Worm (Caenorhabditis elegans) whole organism, L1 larva: ENCODE data around the gene F26D2.3.

Source experiments
- F16B12.6 ChIP-seq: fragments of 150-350 bp; optimal IDR thresholded peaks from 2 replicates; lab custom pipeline; 2014; ENCODE audit warnings: missing biosample characterization, missing genetic modification characterization
- ceh-63 ChIP-seq: fragments of 200-800 bp; sonication (Bioruptor generic); optimal IDR thresholded peaks from 2 replicates; lab custom pipeline; 2018; ENCODE audit warnings: mild to moderate bottlenecking, missing genetic modification characterization, missing compliant biosample characterization
- ceh-88 ChIP-seq: fragments of 200-800 bp; sonication (Bioruptor generic); IDR thresholded peaks from 2 replicates; pipeline ENCODE4 v1.3.6; 2022; ENCODE audit warnings: missing genetic modification characterization, missing compliant biosample characterization
- ceh-90 ChIP-seq: sonication (generic microtip); optimal IDR thresholded peaks from 2 replicates; lab custom pipeline; 2016; ENCODE audit warnings: missing genetic modification characterization, missing compliant biosample characterization
- ces-1 ChIP-seq: fragments of 150-350 bp; optimal IDR thresholded peaks from 2 replicates; lab custom pipeline; 2014; ENCODE audit warnings: missing biosample characterization, missing genetic modification reagents, missing genetic modification characterization
- dpl-1 ChIP-seq, 3 experiments: fragments of 150-350 bp in 2 of 3; sonication (generic microtip) in 1 of 3; optimal IDR thresholded peaks; 2 replicates each; lab custom pipeline; 2014 to 2017; ENCODE audit warnings: missing biosample characterization in 3 of 3, missing genetic modification characterization in 3 of 3, missing genetic modification reagents in 3 of 3
- efl-1 ChIP-seq, 4 experiments: fragments of 150-350 bp; optimal IDR thresholded peaks in 3 of 4; peaks in 1 of 4; 1 replicate in 1 of 4; 2 replicates in 3 of 4; lab custom pipeline; 2014; ENCODE audit warnings: missing biosample characterization in 2 of 4, missing genetic modification characterization in 2 of 4, missing genetic modification reagents in 2 of 4
- egl-27 ChIP-seq, 2 experiments: fragments of 150-350 bp in 1 of 2; sonication (generic microtip); optimal IDR thresholded peaks; 3 replicates each; lab custom pipeline; 2017 to 2018; ENCODE audit warnings: missing biosample characterization in 2 of 2, missing genetic modification characterization in 2 of 2, missing genetic modification reagents in 2 of 2
- fkh-8 ChIP-seq: sonication (generic microtip); optimal IDR thresholded peaks from 2 replicates; lab custom pipeline; 2016; ENCODE audit warnings: mild to moderate bottlenecking, missing genetic modification characterization, missing compliant biosample characterization
- hlh-17 ChIP-seq: fragments of 200-800 bp; sonication (Bioruptor generic); optimal IDR thresholded peaks from 2 replicates; lab custom pipeline; 2018; ENCODE audit warnings: missing genetic modification characterization, mild to moderate bottlenecking, missing compliant biosample characterization, moderate library complexity, borderline replicate concordance
- hlh-4 ChIP-seq: sonication (generic microtip); optimal IDR thresholded peaks from 2 replicates; lab custom pipeline; 2016; ENCODE audit warnings: mild to moderate bottlenecking, missing genetic modification characterization, missing compliant biosample characterization
- isw-1 ChIP-seq: fragments of 200-800 bp; sonication (Bioruptor generic); IDR thresholded peaks from 2 replicates; pipeline ENCODE4 v1.3.6; 2022; ENCODE audit warnings: missing genetic modification characterization, missing compliant biosample characterization
- jun-1 ChIP-seq: fragments of 150-350 bp; optimal IDR thresholded peaks from 2 replicates; lab custom pipeline; 2014; ENCODE audit warnings: missing biosample characterization, missing genetic modification reagents, missing genetic modification characterization
- lin-15B ChIP-seq: fragments of 150-350 bp; sonication (generic microtip); optimal IDR thresholded peaks from 3 replicates; lab custom pipeline; 2014; ENCODE audit warnings: missing biosample characterization, missing genetic modification characterization
- lin-35 ChIP-seq, 2 experiments: fragments of 150-350 bp; optimal IDR thresholded peaks; 2 replicates each; lab custom pipeline; 2014; ENCODE audit warnings: missing biosample characterization in 2 of 2, missing genetic modification characterization in 2 of 2, missing genetic modification reagents in 2 of 2
- lin-39 ChIP-seq: fragments of 150-350 bp; optimal IDR thresholded peaks from 2 replicates; lab custom pipeline; 2014; ENCODE audit warnings: missing biosample characterization, missing genetic modification reagents, missing genetic modification characterization
- lir-3 ChIP-seq: sonication (generic microtip); optimal IDR thresholded peaks from 2 replicates; lab custom pipeline; 2016; ENCODE audit warnings: mild to moderate bottlenecking, missing genetic modification characterization, moderate library complexity, missing compliant biosample characterization; ENCODE audit not compliant: poor library complexity
- lsy-2 ChIP-seq, 2 experiments: fragments of 150-350 bp; optimal IDR thresholded peaks; 2 replicates each; lab custom pipeline; 2014; ENCODE audit warnings: missing biosample characterization in 2 of 2, missing genetic modification characterization in 2 of 2
- mab-9 ChIP-seq: fragments of 200-800 bp; sonication (Bioruptor generic); IDR thresholded peaks from 2 replicates; pipeline ENCODE4 v1.3.6; 2022; ENCODE audit warnings: missing genetic modification reagents, missing genetic modification characterization, missing compliant biosample characterization
- mdl-1 ChIP-seq, 2 experiments: fragments of 150-350 bp; optimal IDR thresholded peaks; 2 replicates each; lab custom pipeline; 2014 to 2017; ENCODE audit warnings: missing biosample characterization in 2 of 2, missing genetic modification characterization in 2 of 2, inconsistent platforms in 1 of 2
- mef-2 ChIP-seq: fragments of 150-350 bp; optimal IDR thresholded peaks from 2 replicates; lab custom pipeline; 2014; ENCODE audit warnings: missing biosample characterization, missing genetic modification characterization
- mep-1 ChIP-seq: fragments of 150-350 bp; optimal IDR thresholded peaks from 2 replicates; lab custom pipeline; 2014; ENCODE audit warnings: missing biosample characterization, missing genetic modification characterization
- nhr-11 ChIP-seq: fragments of 150-350 bp; optimal IDR thresholded peaks from 2 replicates; lab custom pipeline; 2014; ENCODE audit warnings: missing biosample characterization, missing genetic modification characterization
- nhr-12 ChIP-seq: sonication (generic microtip); optimal IDR thresholded peaks from 2 replicates; lab custom pipeline; 2017; ENCODE audit warnings: missing biosample characterization, missing genetic modification characterization
- nhr-19 ChIP-seq: fragments of 200-800 bp; sonication (Bioruptor generic); conservative IDR thresholded peaks from 2 replicates; pipeline ENCODE4 v1.3.6; 2022; ENCODE audit warnings: missing genetic modification characterization, missing compliant biosample characterization
- nhr-20 ChIP-seq: sonication (generic microtip); optimal IDR thresholded peaks from 2 replicates; lab custom pipeline; 2016; ENCODE audit warnings: mild to moderate bottlenecking, missing genetic modification characterization, missing compliant biosample characterization
- nhr-237 ChIP-seq: fragments of 150-350 bp; optimal IDR thresholded peaks from 2 replicates; lab custom pipeline; 2014; ENCODE audit warnings: missing biosample characterization, missing genetic modification characterization
- nhr-71 ChIP-seq: sonication (generic microtip); optimal IDR thresholded peaks from 2 replicates; lab custom pipeline; 2016; ENCODE audit warnings: mild to moderate bottlenecking, missing genetic modification characterization, moderate library complexity, missing compliant biosample characterization
- nhr-76 ChIP-seq: sonication (generic microtip); optimal IDR thresholded peaks from 2 replicates; lab custom pipeline; 2017; ENCODE audit warnings: missing biosample characterization, missing genetic modification characterization
- nhr-77 ChIP-seq: fragments of 150-350 bp; optimal IDR thresholded peaks from 2 replicates; lab custom pipeline; 2014; ENCODE audit warnings: missing biosample characterization, missing genetic modification characterization
- nhr-84 ChIP-seq: sonication (generic microtip); optimal IDR thresholded peaks from 2 replicates; lab custom pipeline; 2017; ENCODE audit warnings: missing biosample characterization, missing genetic modification characterization
- nhr-90 ChIP-seq: sonication (generic microtip); optimal IDR thresholded peaks from 2 replicates; lab custom pipeline; 2016; ENCODE audit warnings: mild to moderate bottlenecking, missing genetic modification characterization, missing compliant biosample characterization; ENCODE audit not compliant: poor library complexity
- pag-3 ChIP-seq: sonication (generic microtip); optimal IDR thresholded peaks from 2 replicates; lab custom pipeline; 2017; ENCODE audit warnings: missing genetic modification characterization, mild to moderate bottlenecking, missing compliant biosample characterization, antibody characterized with exemption, borderline replicate concordance; ENCODE audit not compliant: insufficient read depth
- pqm-1 ChIP-seq: sonication (generic microtip); optimal IDR thresholded peaks from 3 replicates; lab custom pipeline; 2017; ENCODE audit warnings: missing biosample characterization, missing genetic modification characterization
- rnt-1 ChIP-seq: sonication (generic microtip); optimal IDR thresholded peaks from 2 replicates; lab custom pipeline; 2016; ENCODE audit warnings: mild to moderate bottlenecking, missing genetic modification characterization, moderate library complexity, missing compliant biosample characterization
- skn-1 ChIP-seq: fragments of 150-350 bp; optimal IDR thresholded peaks from 2 replicates; lab custom pipeline; 2014; ENCODE audit warnings: missing biosample characterization, missing genetic modification characterization
- sptf-1 ChIP-seq: fragments of 150-350 bp; optimal IDR thresholded peaks from 2 replicates; lab custom pipeline; 2014; ENCODE audit warnings: missing biosample characterization, missing genetic modification characterization
- sup-37 ChIP-seq: fragments of 200-800 bp; sonication (Bioruptor generic); optimal IDR thresholded peaks from 2 replicates; lab custom pipeline; 2018; ENCODE audit warnings: mild to moderate bottlenecking, missing genetic modification characterization, missing compliant biosample characterization
- swsn-7 ChIP-seq: sonication (generic microtip); optimal IDR thresholded peaks from 2 replicates; lab custom pipeline; 2016; ENCODE audit warnings: missing genetic modification characterization, missing compliant biosample characterization
- tlp-1 ChIP-seq: fragments of 150-350 bp; optimal IDR thresholded peaks from 2 replicates; lab custom pipeline; 2014; ENCODE audit warnings: missing biosample characterization, missing genetic modification characterization
- unc-130 ChIP-seq: fragments of 150-350 bp; optimal IDR thresholded peaks from 2 replicates; lab custom pipeline; 2017; ENCODE audit warnings: missing biosample characterization, missing genetic modification characterization, inconsistent platforms
- unc-30 ChIP-seq: sonication (generic microtip); optimal IDR thresholded peaks from 2 replicates; lab custom pipeline; 2017; ENCODE audit warnings: missing biosample characterization, missing genetic modification characterization
- unc-62 ChIP-seq: fragments of 150-350 bp; optimal IDR thresholded peaks from 2 replicates; lab custom pipeline; 2014; ENCODE audit warnings: missing biosample characterization, missing genetic modification reagents, missing genetic modification characterization
- unc-98 ChIP-seq: fragments of 200-800 bp; sonication (Bioruptor generic); IDR thresholded peaks from 2 replicates; pipeline ENCODE4 v1.3.6; 2022; ENCODE audit warnings: missing genetic modification characterization, missing compliant biosample characterization
- xbp-1 ChIP-seq: sonication (generic microtip); optimal IDR thresholded peaks from 2 replicates; lab custom pipeline; 2016; ENCODE audit warnings: missing genetic modification characterization, missing compliant biosample characterization
- zip-4 ChIP-seq: fragments of 200-800 bp; sonication (Bioruptor generic); optimal IDR thresholded peaks from 2 replicates; lab custom pipeline; 2018; ENCODE audit warnings: mild to moderate bottlenecking, missing genetic modification characterization, moderate library complexity, missing compliant biosample characterization

Gene F26D2.3

DNA sequence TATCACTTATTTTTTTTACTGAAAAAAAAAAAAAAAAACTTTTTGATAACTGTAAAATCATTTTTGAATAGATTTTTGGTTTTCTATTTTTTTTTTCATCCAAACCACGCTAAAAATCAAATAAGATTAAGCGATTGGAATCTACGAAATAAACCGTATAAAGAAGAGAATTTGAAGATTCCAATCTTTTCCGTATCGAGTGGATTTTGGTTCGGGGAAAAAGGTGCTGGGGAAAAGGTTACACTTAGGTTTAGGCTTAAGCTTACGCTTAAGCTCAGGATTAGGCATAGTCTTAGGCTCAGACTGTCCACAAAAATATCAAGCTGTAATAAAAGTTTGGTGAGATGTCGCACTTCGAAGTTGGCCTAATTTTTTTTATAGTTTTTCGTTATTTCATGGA is 12.0 kb upstream of the F26D2.3 start, which contains the start of gene F13A7.12:
F13A7.12 (plus strand) TSS at position 301 of the 400 bp plus-strand sequence.
- TF ChIP-seq nhr-20 (tag; lab: Kevin White, UChicago) (no peak), hlh-17 (GFP tag; lab: Kevin White, UChicago) (no peak), sup-37 (GFP tag; lab: Kevin White, UChicago) (no peak), lir-3 (tag; lab: Kevin White, UChicago) (no peak), mef-2 (no peak), ceh-63 (GFP tag; lab: Kevin White, UChicago) (no peak), lin-15B (tag; lab: Kevin White, UChicago) (no peak), unc-130 (tag; lab: Kevin White, UChicago) (no peak), pag-3 (tag; lab: Kevin White, UChicago) (no peak), swsn-7 (no peak), isw-1 (GFP tag; lab: Robert Waterston, UW) (no peak), unc-98 (GFP tag; lab: Robert Waterston, UW) (no peak), nhr-11 (tag; lab: Kevin White, UChicago) (no peak), nhr-71 (tag; lab: Kevin White, UChicago) (no peak), rnt-1 (tag; lab: Kevin White, UChicago) (no peak), nhr-19 (GFP tag; lab: Robert Waterston, UW) (no peak), hlh-4 (tag; lab: Kevin White, UChicago) (no peak), ceh-90 (tag; lab: Kevin White, UChicago) (no peak)

DNA sequence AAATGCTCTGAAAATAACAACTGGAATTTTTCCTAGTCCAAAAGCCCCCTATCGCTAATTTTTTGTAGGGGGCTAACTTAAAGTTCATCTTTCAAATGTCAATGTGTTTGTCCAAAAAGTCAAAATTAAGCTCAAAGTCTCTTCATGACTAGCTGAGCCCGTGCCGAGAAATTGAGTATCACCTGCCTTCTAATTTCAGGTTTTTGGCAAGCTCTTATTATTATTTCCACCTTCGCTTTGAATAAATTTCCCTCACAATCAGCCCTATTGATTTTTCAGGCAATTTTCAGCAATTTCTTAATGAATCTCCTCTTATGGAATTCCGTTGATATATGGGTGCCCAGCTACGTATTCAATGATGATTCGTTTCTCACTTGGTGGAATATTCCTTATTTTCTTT is 8.4 kb upstream of the F26D2.3 start, which contains the start of gene sre-36:
sre-36 (plus strand) TSS at position 301 of the 400 bp plus-strand sequence.
- no peak for TF ChIP-seq mep-1 (tag; lab: Kevin White, UChicago)
- TF ChIP-seq lir-3 (tag; lab: Kevin White, UChicago) = no peak
- TF ChIP-seq nhr-12 = no peak
- no peak for TF ChIP-seq unc-130 (tag; lab: Kevin White, UChicago)
- no peak for TF ChIP-seq mab-9
- no peak for TF ChIP-seq nhr-77 (tag; lab: Kevin White, UChicago)
- no peak for TF ChIP-seq ceh-88 (GFP tag; lab: Robert Waterston, UW)
- no peak for TF ChIP-seq zip-4 (GFP tag; lab: Kevin White, UChicago)
- TF ChIP-seq lsy-2 (tag; optimal IDR thresholded peaks at IDR 0.05; lab: Kevin White, UChicago) = no peak
- no peak for TF ChIP-seq lin-39 (tag; lab: Kevin White, UChicago)
- TF ChIP-seq pqm-1 (tag; lab: Kevin White, UChicago) = no peak
- TF ChIP-seq unc-30 = no peak
- TF ChIP-seq lin-15B (tag; lab: Kevin White, UChicago) = no peak

DNA sequence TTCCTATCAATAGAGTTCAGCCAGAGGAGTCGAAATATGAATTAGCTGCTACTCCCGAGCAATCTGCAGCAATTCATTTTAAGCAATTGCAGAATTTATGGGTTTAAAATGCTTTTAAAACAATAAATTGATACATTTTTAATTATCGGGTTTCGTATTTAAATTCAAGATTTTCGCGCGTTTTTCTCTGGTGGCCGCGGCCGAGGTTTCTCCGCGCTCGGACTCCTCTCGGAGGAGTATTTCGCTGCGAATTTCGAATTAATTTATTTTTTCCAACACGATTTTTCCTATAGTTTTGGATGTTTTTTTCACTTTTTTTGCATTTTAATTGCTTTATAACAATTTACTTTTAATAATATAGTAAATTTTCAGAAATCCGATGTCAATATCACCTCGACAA is 6.2 kb upstream of the F26D2.3 start, which contains the start of gene F13A7.14:
F13A7.14 (plus strand) TSS at position 373 of the 400 bp plus-strand sequence.
- peak; percentile 95 to 98 (median 97) for TF ChIP-seq dpl-1 (GFP tag; optimal IDR thresholded peaks at IDR 0.05; lab: Kevin White, UChicago)
- TF ChIP-seq nhr-90 = peak; percentile 97
- no peak for TF ChIP-seq sptf-1 (tag; lab: Kevin White, UChicago)
- TF ChIP-seq nhr-77 (tag; lab: Kevin White, UChicago) = peak; percentile 1
- peak; percentile 91 for TF ChIP-seq xbp-1 (tag; lab: Kevin White, UChicago)
- TF ChIP-seq jun-1 = peak; percentile 54
- TF ChIP-seq unc-62 = no peak
- no peak for TF ChIP-seq ces-1 (GFP tag; lab: Kevin White, UChicago)
- TF ChIP-seq unc-130 (tag; lab: Kevin White, UChicago) = peak; percentile 79
- no peak for TF ChIP-seq nhr-84 (tag; lab: Kevin White, UChicago)
- peak; percentile 15 for TF ChIP-seq F16B12.6 (tag; lab: Kevin White, UChicago)
- TF ChIP-seq mep-1 (tag; lab: Kevin White, UChicago) = peak; percentile 79
- no peak for TF ChIP-seq mef-2
- TF ChIP-seq nhr-76 (tag; lab: Kevin White, UChicago) = no peak
- peak; percentile 91 for TF ChIP-seq nhr-19 (GFP tag; lab: Robert Waterston, UW)
- TF ChIP-seq fkh-8 (tag; lab: Kevin White, UChicago) = peak; percentile 77
- TF ChIP-seq sup-37 (GFP tag; lab: Kevin White, UChicago) = peak; percentile 85
- TF ChIP-seq mdl-1 (tag; optimal IDR thresholded peaks at IDR 0.05; lab: Kevin White, UChicago) = peak in 1 of 2 experiments; percentile 47
- TF ChIP-seq hlh-4 (tag; lab: Kevin White, UChicago) = peak; percentile 82
- peak; percentile 80 for TF ChIP-seq zip-4 (GFP tag; lab: Kevin White, UChicago)
- peak; percentile 85 for TF ChIP-seq skn-1 (tag; lab: Kevin White, UChicago)
- TF ChIP-seq efl-1 (optimal IDR thresholded peaks at IDR 0.05; lab: Kevin White, UChicago) = peak; percentile 97 to 98
- peak; percentile 97 to 100 for TF ChIP-seq efl-1 (GFP tag; optimal IDR thresholded peaks at IDR 0.05 in 1 of 2; lab: Kevin White, UChicago)
- TF ChIP-seq unc-98 (GFP tag; lab: Robert Waterston, UW) = peak; percentile 91
- TF ChIP-seq nhr-237 (tag; lab: Kevin White, UChicago) = no peak
- no peak for TF ChIP-seq nhr-12
- no peak for TF ChIP-seq tlp-1 (tag; lab: Kevin White, UChicago)
- peak; percentile 96 to 97 for TF ChIP-seq lin-35 (GFP tag; optimal IDR thresholded peaks at IDR 0.05; lab: Kevin White, UChicago)
- TF ChIP-seq egl-27 (tag; optimal IDR thresholded peaks at IDR 0.05; lab: Kevin White, UChicago) = no peak
